Worm (Caenorhabditis elegans) whole organism, young adult: ENCODE results near the gene exos-4.1.

Experiments
- B0035.1 ChIP-seq: sonication (generic microtip); optimal IDR thresholded peaks from 2 replicates; lab custom pipeline; 2016; ENCODE audit warnings: missing genetic modification characterization, mild to moderate bottlenecking, missing compliant biosample characterization, missing genotype, missing genetic modification reagents
- B0261.1 ChIP-seq: sonication (generic microtip); optimal IDR thresholded peaks from 2 replicates; lab custom pipeline; 2016; ENCODE audit warnings: mild to moderate bottlenecking, missing genetic modification characterization, moderate library complexity, missing compliant biosample characterization
- B0336.3 ChIP-seq: fragments of 200-800 bp; sonication (Bioruptor generic); IDR thresholded peaks from 2 replicates; pipeline ENCODE4 v1.3.6; 2022; ENCODE audit warnings: missing genetic modification characterization, missing compliant biosample characterization
- C06A6.2 ChIP-seq: fragments of 200-800 bp; sonication (Bioruptor generic); conservative IDR thresholded peaks from 2 replicates; pipeline ENCODE4 v1.3.6; 2022; ENCODE audit warnings: missing genetic modification characterization, missing compliant biosample characterization
- D2030.7 ChIP-seq: fragments of 200-800 bp; sonication (Bioruptor generic); IDR thresholded peaks from 2 replicates; pipeline ENCODE4 v1.3.6; 2022; ENCODE audit warnings: missing genetic modification reagents, missing genetic modification characterization, missing compliant biosample characterization
- F33H1.4 ChIP-seq: fragments of 200-800 bp; sonication (Bioruptor generic); IDR thresholded peaks from 2 replicates; pipeline ENCODE4 v1.3.6; 2022; ENCODE audit warnings: missing genetic modification reagents, missing genetic modification characterization, missing compliant biosample characterization
- F49E8.2 ChIP-seq: sonication (generic microtip); optimal IDR thresholded peaks from 3 replicates; lab custom pipeline; 2017; ENCODE audit warnings: missing genetic modification characterization, mild to moderate bottlenecking, missing compliant biosample characterization, antibody characterized with exemption, moderate library complexity; ENCODE audit not compliant: insufficient read depth
- T07F8.4 ChIP-seq: sonication (generic microtip); optimal IDR thresholded peaks from 2 replicates; lab custom pipeline; 2016; ENCODE audit warnings: mild to moderate bottlenecking, missing genetic modification characterization, moderate library complexity, missing compliant biosample characterization
- T26A5.8 ChIP-seq: sonication (generic microtip); optimal IDR thresholded peaks from 2 replicates; lab custom pipeline; 2016; ENCODE audit warnings: missing genetic modification characterization, missing compliant biosample characterization
- Y53G8AR.9 ChIP-seq: fragments of 200-800 bp; sonication (Bioruptor generic); conservative IDR thresholded peaks from 2 replicates; pipeline ENCODE4 v1.3.6; 2022; ENCODE audit warnings: missing genetic modification reagents, missing genetic modification characterization, missing compliant biosample characterization
- ama-1 ChIP-seq, 3 experiments: fragments of 150-350 bp in 1 of 3; sonication (generic microtip) in 2 of 3; optimal IDR thresholded peaks; 2 replicates each; lab custom pipeline; 2014 to 2018; ENCODE audit warnings: missing biosample characterization in 2 of 3, missing genetic modification characterization in 2 of 3, missing genetic modification reagents in 2 of 3
- aptf-3 ChIP-seq: fragments of 200-800 bp; sonication (Bioruptor generic); IDR thresholded peaks from 2 replicates; pipeline ENCODE4 v1.3.6; 2022; ENCODE audit warnings: missing genetic modification characterization, missing compliant biosample characterization
- attf-3 ChIP-seq: fragments of 200-800 bp; sonication (Bioruptor generic); conservative IDR thresholded peaks from 2 replicates; pipeline ENCODE4 v1.3.6; 2022; ENCODE audit warnings: missing genetic modification reagents, missing genetic modification characterization, missing compliant biosample characterization
- cebp-2 ChIP-seq: fragments of 200-800 bp; sonication (Bioruptor generic); IDR thresholded peaks from 2 replicates; pipeline ENCODE4 v1.3.6; 2022; ENCODE audit warnings: missing genetic modification characterization, missing compliant biosample characterization
- ceh-100 ChIP-seq: fragments of 200-800 bp; sonication (Bioruptor generic); IDR thresholded peaks from 2 replicates; pipeline ENCODE4 v1.3.6; 2022; ENCODE audit warnings: missing genetic modification reagents, missing genetic modification characterization, missing compliant biosample characterization
- ceh-27 ChIP-seq: fragments of 200-800 bp; sonication (Bioruptor generic); optimal IDR thresholded peaks from 2 replicates; lab custom pipeline; 2018; ENCODE audit warnings: mild to moderate bottlenecking, missing genetic modification characterization, moderate library complexity, missing compliant biosample characterization
- ceh-79 ChIP-seq: sonication (generic microtip); optimal IDR thresholded peaks from 2 replicates; lab custom pipeline; 2017; ENCODE audit warnings: mild to moderate bottlenecking, missing genetic modification characterization, missing compliant biosample characterization
- dox-1 ChIP-seq: fragments of 200-800 bp; sonication (Bioruptor generic); IDR thresholded peaks from 2 replicates; pipeline ENCODE4 v1.3.6; 2022; ENCODE audit warnings: missing genetic modification reagents, missing genetic modification characterization, missing compliant biosample characterization
- dpff-1 ChIP-seq: sonication (generic microtip); optimal IDR thresholded peaks from 2 replicates; lab custom pipeline; 2017; ENCODE audit warnings: mild to moderate bottlenecking, missing genetic modification characterization, missing compliant biosample characterization
- efl-1 ChIP-seq: fragments of 150-350 bp; optimal IDR thresholded peaks from 2 replicates; lab custom pipeline; 2014; ENCODE audit warnings: missing biosample characterization, missing genetic modification reagents, missing genetic modification characterization
- ekl-4 ChIP-seq: fragments of 200-800 bp; sonication (Bioruptor generic); IDR thresholded peaks from 2 replicates; pipeline ENCODE4 v1.3.6; 2022; ENCODE audit warnings: missing genetic modification reagents, missing genetic modification characterization, missing compliant biosample characterization
- hsf-1 ChIP-seq: fragments of 200-800 bp; sonication (Bioruptor generic); IDR thresholded peaks from 2 replicates; pipeline ENCODE4 v1.3.6; 2022; ENCODE audit warnings: missing genetic modification reagents, missing genetic modification characterization, missing compliant biosample characterization
- lin-26 ChIP-seq: fragments of 200-800 bp; sonication (Bioruptor generic); IDR thresholded peaks from 2 replicates; pipeline ENCODE4 v1.3.6; 2022; ENCODE audit warnings: missing genetic modification reagents, missing genetic modification characterization, missing compliant biosample characterization
- lir-1 ChIP-seq: fragments of 200-800 bp; sonication (Bioruptor generic); conservative IDR thresholded peaks from 2 replicates; pipeline ENCODE4 v1.3.6; 2022; ENCODE audit warnings: missing genetic modification reagents, missing genetic modification characterization, missing compliant biosample characterization
- lsl-1 ChIP-seq: fragments of 200-800 bp; sonication (Bioruptor generic); optimal IDR thresholded peaks from 2 replicates; lab custom pipeline; 2018; ENCODE audit warnings: mild to moderate bottlenecking, missing genetic modification characterization, moderate library complexity, missing compliant biosample characterization
- madf-6 ChIP-seq: fragments of 200-800 bp; sonication (Bioruptor generic); IDR thresholded peaks from 2 replicates; pipeline ENCODE4 v1.3.6; 2022; ENCODE audit warnings: missing genetic modification reagents, missing genetic modification characterization, missing compliant biosample characterization
- mxl-1 ChIP-seq: sonication (generic microtip); optimal IDR thresholded peaks from 2 replicates; lab custom pipeline; 2016; ENCODE audit warnings: missing genetic modification characterization, missing compliant biosample characterization
- nfyb-1 ChIP-seq: fragments of 200-800 bp; sonication (Bioruptor generic); IDR thresholded peaks from 2 replicates; pipeline ENCODE4 v1.3.6; 2022; ENCODE audit warnings: missing genetic modification reagents, missing genetic modification characterization, missing compliant biosample characterization
- nhr-120 ChIP-seq: fragments of 200-800 bp; sonication (Bioruptor generic); IDR thresholded peaks from 2 replicates; pipeline ENCODE4 v1.3.6; 2022; ENCODE audit warnings: missing genetic modification characterization, missing compliant biosample characterization
- nhr-90 ChIP-seq: sonication (generic microtip); optimal IDR thresholded peaks from 2 replicates; lab custom pipeline; 2016; ENCODE audit warnings: missing genotype, mild to moderate bottlenecking, missing genetic modification characterization, missing compliant biosample characterization
- rec-8 ChIP-seq, 2 experiments: sonication (generic microtip); optimal IDR thresholded peaks; 2 replicates each; lab custom pipeline; 2016; ENCODE audit warnings: mild to moderate bottlenecking in 2 of 2, missing genetic modification characterization in 2 of 2, missing genetic modification reagents in 2 of 2, missing genotype in 2 of 2, missing biosample characterization in 1 of 2, missing compliant biosample characterization in 1 of 2, moderate library complexity in 1 of 2
- repo-1 ChIP-seq: sonication (generic microtip); optimal IDR thresholded peaks from 2 replicates; lab custom pipeline; 2017; ENCODE audit warnings: mild to moderate bottlenecking, missing genetic modification characterization, missing compliant biosample characterization
- rpc-1 ChIP-seq, 2 experiments: fragments of 150-350 bp in 1 of 2; sonication (generic microtip) in 1 of 2; optimal IDR thresholded peaks; 2 replicates each; lab custom pipeline; 2014 to 2018; ENCODE audit warnings: missing biosample characterization in 1 of 2, missing genetic modification characterization in 1 of 2, missing genetic modification reagents in 1 of 2, missing genotype in 1 of 2
- snpc-1.3 ChIP-seq: sonication (generic microtip); optimal IDR thresholded peaks from 2 replicates; lab custom pipeline; 2017; ENCODE audit warnings: missing genetic modification characterization, mild to moderate bottlenecking, missing compliant biosample characterization, antibody characterized with exemption, moderate library complexity, missing genotype, missing genetic modification reagents; ENCODE audit not compliant: insufficient read depth
- snpc-4 ChIP-seq, 5 experiments: fragments of 150-350 bp in 1 of 5; sonication (generic microtip) in 4 of 5; optimal IDR thresholded peaks; 2 replicates each; lab custom pipeline; 2014 to 2018; ENCODE audit warnings: missing genetic modification characterization in 5 of 5, missing biosample characterization in 3 of 5, antibody characterized with exemption in 2 of 5, mild to moderate bottlenecking in 2 of 5, missing compliant biosample characterization in 2 of 5, missing genotype in 2 of 5, moderate library complexity in 2 of 5, missing genetic modification reagents in 1 of 5
- xnd-1 ChIP-seq: sonication (generic microtip); optimal IDR thresholded peaks from 2 replicates; lab custom pipeline; 2016; ENCODE audit warnings: missing genotype, missing genetic modification reagents, missing genetic modification characterization, missing compliant biosample characterization
- ztf-28 ChIP-seq: fragments of 200-800 bp; sonication (Bioruptor generic); IDR thresholded peaks from 2 replicates; pipeline ENCODE4 v1.3.6; 2022; ENCODE audit warnings: missing genetic modification reagents, missing genetic modification characterization, missing compliant biosample characterization
- ztf-3 ChIP-seq: fragments of 200-800 bp; sonication (Bioruptor generic); optimal IDR thresholded peaks from 2 replicates; lab custom pipeline; 2018; ENCODE audit warnings: mild to moderate bottlenecking, missing genetic modification characterization, missing compliant biosample characterization

exos-4.1 gene

ce11 chrIV:13096778-13097177 lies 2.0 kb upstream of the exos-4.1 start (continued):
- TF ChIP-seq Y53G8AR.9 (GFP tag; lab: Robert Waterston, UW): no peak; the same call in 1 of the 2 replicates
- TF ChIP-seq F49E8.2: peak; percentile 86
- TF ChIP-seq T26A5.8 (tag; lab: Kevin White, UChicago): peak; percentile 1
- peak; percentile 34 for TF ChIP-seq repo-1
- peak; percentile 39 for TF ChIP-seq mxl-1 (tag; lab: Kevin White, UChicago)
- no peak for TF ChIP-seq rpc-1 (optimal IDR thresholded peaks at IDR 0.05; lab: Kevin White, UChicago)
- TF ChIP-seq rpc-1 (tag; optimal IDR thresholded peaks at IDR 0.05; lab: Kevin White, UChicago): no peak
- peak; percentile 66; the same call in 1 of the 2 replicates for TF ChIP-seq hsf-1 (GFP tag; lab: Robert Waterston, UW)
- TF ChIP-seq ekl-4 (GFP tag; lab: Robert Waterston, UW): 0 out of 2 replicates have a peak, but pooled peaks have one; percentile 30
- no peak for TF ChIP-seq dpff-1 (tag; lab: Kevin White, UChicago)
- TF ChIP-seq ceh-100 (GFP tag; lab: Robert Waterston, UW): no peak
- TF ChIP-seq snpc-1.3: peak; percentile 18
- TF ChIP-seq lsl-1 (GFP tag; lab: Kevin White, UChicago): peak; percentile 27
- 0 out of 2 replicates have a peak, but pooled peaks have one; percentile 7 for TF ChIP-seq nfyb-1 (GFP tag; lab: Robert Waterston, UW)
- TF ChIP-seq ztf-28: no peak
- TF ChIP-seq B0035.1 (tag; lab: Kevin White, UChicago): peak; percentile 2
- TF ChIP-seq ceh-79 (tag; lab: Kevin White, UChicago): no peak
- no peak for TF ChIP-seq ztf-3 (GFP tag; lab: Kevin White, UChicago)
- no peak for TF ChIP-seq C06A6.2 (GFP tag; lab: Robert Waterston, UW)
- TF ChIP-seq T07F8.4 (tag; lab: Kevin White, UChicago): no peak
- peak; percentile 20; the same call in 1 of the 2 replicates for TF ChIP-seq D2030.7 (GFP tag; lab: Robert Waterston, UW)
- TF ChIP-seq nhr-90 (tag; lab: Kevin White, UChicago): peak; percentile 4
- no peak for TF ChIP-seq ama-1 (optimal IDR thresholded peaks at IDR 0.05; lab: Kevin White, UChicago)
- TF ChIP-seq ama-1 (GFP tag; optimal IDR thresholded peaks at IDR 0.05; lab: Kevin White, UChicago): peak in 1 of 2 experiments; percentile 90
- peak; percentile 52; the same call in 1 of the 2 replicates for TF ChIP-seq dox-1
- TF ChIP-seq lin-26 (GFP tag; lab: Robert Waterston, UW): peak; percentile 68; the same call in 1 of the 2 replicates
- TF ChIP-seq rec-8 (tag; optimal IDR thresholded peaks at IDR 0.05; lab: Kevin White, UChicago): peak in 1 of 2 experiments; percentile 4
- TF ChIP-seq B0336.3: peak; percentile 63
- no peak for TF ChIP-seq snpc-4 (GFP tag; optimal IDR thresholded peaks at IDR 0.05; lab: Kevin White, UChicago)
- TF ChIP-seq snpc-4 (tag; optimal IDR thresholded peaks at IDR 0.05; lab: Kevin White, UChicago): peak in 2 of 4 experiments; percentile 47 to 53

- TF ChIP-seq nhr-120 (GFP tag; lab: Robert Waterston, UW) (no peak), aptf-3 (GFP tag; lab: Robert Waterston, UW) (no peak), ceh-100 (GFP tag; lab: Robert Waterston, UW) (no peak), ztf-28 (no peak), F33H1.4 (GFP tag; lab: Robert Waterston, UW) (no peak), B0261.1 (tag; lab: Kevin White, UChicago) (no peak), T26A5.8 (tag; lab: Kevin White, UChicago) (no peak), lir-1 (GFP tag; lab: Robert Waterston, UW) (no peak), dox-1 (no peak), B0336.3 (no peak), lsl-1 (GFP tag; lab: Kevin White, UChicago) (no peak), rec-8 (tag; optimal IDR thresholded peaks at IDR 0.05; lab: Kevin White, UChicago) (no peak), ztf-3 (GFP tag; lab: Kevin White, UChicago) (no peak), cebp-2 (GFP tag; lab: Robert Waterston, UW) (no peak)
Observed at ce11 chrIV:13100415-13100814, 1.6 kb downstream of the exos-4.1 start, which contains the start of gene fask-1. fask-1 (plus strand) TSS chrIV:13100715.

- TF ChIP-seq attf-3 (GFP tag; lab: Robert Waterston, UW): no peak
- no peak for TF ChIP-seq repo-1
- TF ChIP-seq madf-6 (GFP tag; lab: Robert Waterston, UW): peak; percentile 63
- TF ChIP-seq F33H1.4 (GFP tag; lab: Robert Waterston, UW): no peak
- peak; percentile 44 for TF ChIP-seq efl-1 (GFP tag; lab: Kevin White, UChicago)
- TF ChIP-seq ceh-27 (GFP tag; lab: Kevin White, UChicago): no peak
- TF ChIP-seq xnd-1 (tag; lab: Kevin White, UChicago): peak; percentile 49
- TF ChIP-seq, all 124 proteins: peak for 3
Observed at ce11 chrIV:13104900-13105299, 6.1 kb downstream of the exos-4.1 start, which contains the start of gene rde-11. rde-11 (plus strand) TSS chrIV:13105200.
